Worm (Caenorhabditis elegans): ENCODE measurements around the gene C02F5.5.

- TF ChIP-seq ama-1 (optimal IDR thresholded peaks at IDR 0.05) (no peak), hmbx-1 (tag; optimal IDR thresholded peaks at IDR 0.05) (no peak), sea-1 (GFP tag; conservative IDR thresholded peaks at IDR 0.05) (no peak), aly-1 (tag; optimal IDR thresholded peaks at IDR 0.05) (no peak), scrt-1 (GFP tag; IDR thresholded peaks at IDR 0.05) (no peak), tbx-37 (GFP tag; conservative IDR thresholded peaks at IDR 0.05) (no peak), ceh-13 (GFP tag; optimal IDR thresholded peaks at IDR 0.05) (no peak), hnd-1 (tag; optimal IDR thresholded peaks at IDR 0.05) (no peak), flt-1 (GFP tag; IDR thresholded peaks at IDR 0.05) (no peak), F13C5.2 (tag; optimal IDR thresholded peaks at IDR 0.05) (no peak), pes-1 (GFP tag; IDR thresholded peaks at IDR 0.05) (no peak)
Measured at ce11 chrIII:8263377-8263776, 27.4 kb downstream of the C02F5.5 start, which contains the start of gene col-91.

All from whole organism, early embryonic.